Worm (Caenorhabditis elegans) whole organism, late embryonic: ENCODE data around the gene str-38.

Experiments
- ama-1 ChIP-seq: fragments of 150-350 bp; optimal IDR thresholded peaks from 2 replicates; lab custom pipeline; 2014
- pag-3 ChIP-seq: sonication (generic microtip); optimal IDR thresholded peaks from 2 replicates; lab custom pipeline; 2016; ENCODE audit warnings: missing compliant biosample characterization, missing genetic modification characterization, borderline replicate concordance

DNA sequence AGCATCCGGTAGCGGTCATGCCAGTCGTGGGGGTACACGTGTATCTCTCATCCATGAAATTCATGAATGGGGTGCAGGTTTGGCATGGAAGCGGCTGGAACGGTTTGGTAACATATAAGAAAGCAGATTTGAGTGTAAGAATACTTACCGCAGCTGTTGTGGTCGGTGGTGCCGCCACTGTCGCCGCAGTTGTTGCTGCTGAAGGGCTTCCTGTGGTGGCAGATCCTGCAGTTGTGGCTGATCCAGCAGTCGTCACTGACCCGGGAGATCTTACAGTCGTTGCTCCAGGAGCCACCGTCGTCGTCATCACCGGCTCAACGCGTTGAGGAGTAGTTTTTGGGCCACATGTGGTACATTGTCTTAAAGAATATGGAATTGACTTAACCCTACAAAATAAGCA lies 911 bp upstream of the str-38 start:
- TF ChIP-seq pag-3 = no peak
- no peak for TF ChIP-seq ama-1 (lab: Kevin White, UChicago)
